Worm (Caenorhabditis elegans) whole organism, dauer: Measurements from ENCODE around the gene lars-1.

Experiments used
- unc-62 ChIP-seq: sonication (generic microtip); optimal IDR thresholded peaks from 2 replicates; lab custom pipeline; 2017; ENCODE audit warnings: missing biosample characterization, missing genetic modification reagents, missing genetic modification characterization

lars-1 gene

DNA sequence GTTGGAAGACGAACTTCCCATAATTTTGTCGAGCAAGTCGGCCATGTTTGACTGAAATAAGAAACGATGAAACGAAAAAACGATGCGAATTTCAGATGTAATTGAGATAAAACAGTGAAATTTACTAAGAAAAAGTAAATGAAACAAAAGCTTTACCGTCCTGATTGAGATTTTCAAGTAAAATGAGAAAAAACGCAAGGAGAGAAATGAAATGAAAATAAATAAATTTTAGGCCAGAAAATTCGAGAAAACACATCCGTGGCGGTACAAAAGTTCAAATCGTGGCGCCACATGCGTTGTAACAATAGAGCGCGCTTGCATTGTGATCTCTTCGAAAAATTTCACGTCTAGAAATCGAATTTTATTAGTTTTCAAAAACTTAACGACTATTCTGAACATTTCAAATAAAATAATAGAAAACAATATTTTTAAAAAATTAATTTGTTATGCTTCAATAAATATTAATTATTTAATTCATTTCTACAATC lies 10.4 kb downstream of the lars-1 start, which contains the start of the genes hrde-1 and C16C10.13:
Gene hrde-1, minus strand, starts transcription at position 51 of the 488 bp plus-strand sequence.
Gene C16C10.13, plus strand, starts transcription at position 332 of the 488 bp plus-strand sequence.
- TF ChIP-seq unc-62 (GFP tag; lab: Kevin White, UChicago) = no peak

DNA sequence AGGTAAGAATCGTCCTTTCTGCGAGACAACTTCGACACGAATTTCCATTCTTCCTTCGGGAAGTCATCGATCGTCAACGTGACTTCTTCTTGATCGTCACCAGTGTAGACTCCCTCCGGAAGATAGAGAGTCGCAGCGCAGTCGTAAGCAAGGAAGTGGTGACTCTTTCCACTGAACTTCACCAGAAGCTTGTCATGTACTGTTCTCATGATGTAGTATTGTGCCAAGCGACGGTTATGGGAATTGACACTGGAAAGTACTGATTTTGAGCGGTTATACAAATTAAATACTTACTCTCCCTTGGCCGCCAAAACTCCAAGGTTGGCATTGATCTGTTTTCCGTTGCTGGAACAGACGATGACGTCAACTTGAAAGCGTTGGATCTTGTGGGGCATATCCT lies 11.1 kb downstream of the lars-1 start:
- TF ChIP-seq unc-62 (GFP tag; lab: Kevin White, UChicago) = no peak

DNA sequence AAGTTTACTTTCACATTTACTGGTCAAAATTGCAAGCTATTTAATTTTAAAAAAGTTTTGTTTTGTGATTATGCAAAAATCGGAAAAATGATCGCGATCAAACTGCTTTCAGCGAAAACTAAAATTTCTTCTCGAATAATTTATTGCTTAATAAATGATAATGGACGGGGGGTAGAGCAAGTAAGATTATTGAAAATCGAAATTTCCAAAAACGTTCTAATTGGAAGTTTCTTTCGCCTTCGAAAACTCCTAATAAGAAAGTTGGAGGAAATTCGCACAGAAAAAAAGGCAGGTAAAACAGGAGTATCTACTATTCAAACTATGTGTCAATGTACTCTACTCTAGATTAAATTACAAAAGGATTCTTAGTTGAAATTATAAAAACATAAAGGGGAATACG lies 14.4 kb downstream of the lars-1 start:
- TF ChIP-seq unc-62 (GFP tag; lab: Kevin White, UChicago) = no peak

DNA sequence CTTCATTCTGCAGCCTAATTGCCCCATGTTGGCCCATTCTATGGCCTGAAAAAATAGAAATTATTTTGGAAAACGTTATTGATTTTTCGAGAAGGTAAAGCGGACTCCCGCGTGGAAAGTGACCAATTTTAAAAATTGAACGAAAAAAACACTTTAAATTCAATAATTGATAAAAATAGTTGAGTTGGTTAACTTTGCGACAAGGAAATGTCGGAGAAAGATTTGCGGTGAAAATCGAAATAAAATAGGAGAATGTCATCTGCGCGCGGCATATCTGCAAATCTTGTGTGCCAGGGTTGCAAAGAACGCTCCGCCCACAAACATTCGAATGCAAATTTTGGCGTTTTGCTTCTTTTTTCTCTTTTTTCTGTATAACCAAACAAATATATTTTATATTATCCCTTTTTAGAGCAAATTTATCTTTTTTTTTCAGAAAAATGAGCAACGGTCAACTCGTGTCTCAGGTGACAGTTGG lies 15.7 kb downstream of the lars-1 start, which contains the start of the genes rnf-121 and C16C10.4:
Gene rnf-121, minus strand, starts transcription at position 51 of the 475 bp plus-strand sequence.
Gene C16C10.4, plus strand, starts transcription at position 434 of the 475 bp plus-strand sequence.
- no peak for TF ChIP-seq unc-62 (GFP tag; lab: Kevin White, UChicago)

DNA sequence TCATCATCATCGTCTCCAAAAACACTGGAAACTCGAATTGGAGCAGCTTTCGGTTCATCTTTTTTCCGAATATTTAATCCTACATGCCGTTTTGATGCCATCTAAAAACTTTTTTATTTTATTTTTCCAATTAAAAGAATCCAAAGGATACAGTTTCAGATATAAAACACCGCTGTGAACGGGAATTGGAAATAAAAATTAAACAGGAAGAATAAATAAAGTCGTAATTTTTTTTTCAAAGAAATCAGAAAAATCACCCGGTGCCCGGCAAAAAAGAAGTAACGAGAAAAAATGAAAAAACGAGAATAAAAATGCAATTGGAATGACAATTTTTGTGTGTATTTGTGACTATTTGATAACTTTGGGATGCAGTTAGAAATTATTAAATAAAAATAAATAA lies 17.9 kb downstream of the lars-1 start, which contains the start of gene ccdc-55:
Gene ccdc-55, minus strand, starts transcription at position 101 of the 400 bp plus-strand sequence.
- no peak for TF ChIP-seq unc-62 (GFP tag; lab: Kevin White, UChicago)

DNA sequence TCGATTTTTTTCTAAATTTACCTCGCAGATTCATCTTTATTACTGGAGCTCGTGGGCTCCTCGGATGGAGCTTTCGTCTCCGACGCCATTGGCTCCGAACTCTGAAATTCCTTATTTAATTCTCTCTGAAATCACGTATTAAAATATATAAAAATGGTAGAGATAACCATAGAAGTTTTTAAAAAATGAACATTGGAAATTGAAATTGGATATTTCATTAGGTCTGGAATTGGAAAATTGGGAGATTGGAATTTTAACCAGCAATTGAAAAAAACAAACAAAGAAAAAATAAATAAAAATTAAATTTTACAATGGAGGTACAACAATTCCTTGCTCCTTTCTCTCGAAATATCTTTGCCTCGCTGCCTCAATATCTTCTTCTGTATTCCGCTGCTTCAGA lies 19.9 kb downstream of the lars-1 start, which contains the start of gene rnf-5:
Gene rnf-5, minus strand, starts transcription at position 101 of the 400 bp plus-strand sequence.
- TF ChIP-seq unc-62 (GFP tag; lab: Kevin White, UChicago) = no peak

DNA sequence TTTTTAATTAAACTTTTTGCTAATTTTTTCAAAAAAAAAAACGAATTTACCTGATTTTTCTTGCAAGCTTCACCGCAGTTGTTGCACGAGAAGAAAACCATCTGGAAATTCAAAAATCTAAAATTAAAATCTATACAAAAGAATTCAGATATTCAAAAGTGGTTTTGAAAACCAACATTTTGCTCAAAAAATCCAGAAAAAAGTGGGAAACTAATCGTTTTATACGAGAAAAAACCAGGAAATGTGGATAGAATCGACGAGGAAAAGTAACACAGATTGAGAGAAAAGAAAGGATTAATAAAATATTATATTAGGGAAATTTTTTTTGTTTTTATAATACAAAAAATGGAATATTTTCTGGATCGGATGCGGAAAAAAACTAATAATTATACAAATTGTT lies 22.5 kb downstream of the lars-1 start, which contains the start of gene C16C10.8:
Gene C16C10.8, minus strand, starts transcription at position 101 of the 400 bp plus-strand sequence.
- TF ChIP-seq unc-62 (GFP tag; lab: Kevin White, UChicago) = no peak

DNA sequence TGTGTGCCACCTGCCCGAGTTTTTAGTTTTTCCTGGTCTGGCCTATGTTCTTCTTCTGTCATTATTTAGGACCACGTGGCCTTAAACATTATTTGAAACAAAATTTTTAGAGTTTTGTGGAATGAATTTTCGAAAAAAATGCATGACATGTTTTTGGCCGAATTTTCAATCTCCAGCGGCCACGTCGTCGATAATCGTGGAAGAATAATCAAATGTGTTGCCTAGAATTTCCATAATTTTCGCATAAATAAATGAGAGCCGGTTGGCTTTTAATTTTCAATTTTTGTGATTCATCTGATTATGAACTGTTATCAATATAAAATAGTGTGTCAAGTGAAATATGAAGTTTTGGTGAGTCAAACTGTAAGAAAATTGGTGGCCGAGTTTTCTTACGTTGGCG lies 25.7 kb downstream of the lars-1 start, which contains the start of gene C01G12.16:
Gene C01G12.16, plus strand, starts transcription at position 301 of the 400 bp plus-strand sequence.
- no peak for TF ChIP-seq unc-62 (GFP tag; lab: Kevin White, UChicago)

DNA sequence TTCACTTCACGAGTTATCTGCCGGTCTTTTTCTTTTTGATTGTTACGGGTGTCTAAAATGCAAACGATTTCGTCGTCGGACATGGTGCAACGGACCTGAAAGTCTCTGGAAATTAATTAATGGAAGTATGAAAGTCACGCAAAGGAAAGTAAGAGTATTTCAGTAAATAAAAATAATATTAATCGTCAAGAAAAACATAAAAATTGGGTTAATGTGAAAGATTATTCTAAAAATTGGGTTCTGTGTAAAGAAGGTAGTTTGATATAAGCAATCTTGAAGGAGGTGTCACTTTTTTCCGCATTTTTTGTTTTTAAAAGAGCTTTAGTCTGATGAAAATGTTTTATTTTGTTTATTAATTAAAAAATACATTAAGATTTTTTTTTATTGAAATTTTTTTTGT lies 29.3 kb downstream of the lars-1 start, which contains the start of gene C16C10.9:
Gene C16C10.9, minus strand, starts transcription at position 101 of the 400 bp plus-strand sequence.
- no peak for TF ChIP-seq unc-62 (GFP tag; lab: Kevin White, UChicago)

DNA sequence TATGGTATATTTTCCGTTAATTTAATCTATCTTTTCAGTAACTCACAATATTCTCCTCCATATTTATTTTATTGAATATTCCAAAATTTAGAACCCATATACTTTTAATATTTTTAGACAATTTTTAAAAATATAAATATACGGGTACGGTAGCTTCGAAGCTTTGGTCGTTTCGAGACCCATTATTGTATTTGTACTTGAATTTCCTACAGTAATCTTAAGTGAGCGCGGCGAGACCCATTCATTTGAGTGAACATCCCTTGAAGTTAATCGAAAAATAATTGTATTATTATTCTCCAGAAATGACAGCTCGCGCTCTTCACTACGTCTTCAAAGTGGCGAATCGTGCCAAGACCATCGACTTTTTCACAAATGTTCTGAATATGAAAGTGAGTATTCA lies 33.3 kb downstream of the lars-1 start, which contains the start of gene glod-4:
Gene glod-4, plus strand, starts transcription at position 301 of the 400 bp plus-strand sequence.
- no peak for TF ChIP-seq unc-62 (GFP tag; lab: Kevin White, UChicago)

DNA sequence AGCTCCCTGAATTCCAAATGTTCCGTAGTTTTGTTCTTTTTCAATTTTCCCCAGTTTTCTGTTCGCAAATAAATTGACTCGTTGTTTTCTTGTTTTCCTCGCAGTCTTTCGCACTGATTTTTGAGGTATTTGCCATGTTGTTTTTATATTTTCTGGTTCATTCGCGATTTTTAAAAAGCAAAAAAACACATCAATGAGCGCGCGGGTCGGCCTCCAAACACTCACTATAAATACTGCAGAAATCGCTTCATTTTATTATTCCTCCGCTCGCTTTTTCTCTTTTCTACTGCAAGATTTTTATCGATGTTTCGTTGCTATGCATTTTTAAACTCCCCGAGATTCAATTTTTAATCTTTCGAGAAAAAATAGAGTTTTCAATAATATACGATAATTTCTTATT lies 33.8 kb downstream of the lars-1 start:
- TF ChIP-seq unc-62 (GFP tag; lab: Kevin White, UChicago) = no peak

DNA sequence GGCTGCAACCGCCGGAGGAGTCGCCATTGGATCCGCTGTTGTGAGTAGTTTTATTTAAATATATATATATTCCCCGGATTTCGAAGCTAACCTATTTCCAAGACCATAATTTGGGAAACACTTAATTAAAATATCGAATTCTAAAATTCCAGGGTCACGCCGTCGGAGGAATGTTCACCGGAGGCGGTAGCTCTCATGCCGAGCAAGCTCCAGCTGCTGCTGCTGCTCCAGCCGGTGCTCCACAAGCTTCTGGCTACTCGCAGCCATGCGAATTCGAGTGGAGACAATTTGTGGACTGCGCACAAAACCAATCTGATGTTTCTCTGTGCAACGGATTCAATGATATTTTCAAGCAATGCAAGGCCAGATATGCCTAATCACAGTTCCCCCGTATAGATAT lies 34.3 kb downstream of the lars-1 start:
- no peak for TF ChIP-seq unc-62 (GFP tag; lab: Kevin White, UChicago)

DNA sequence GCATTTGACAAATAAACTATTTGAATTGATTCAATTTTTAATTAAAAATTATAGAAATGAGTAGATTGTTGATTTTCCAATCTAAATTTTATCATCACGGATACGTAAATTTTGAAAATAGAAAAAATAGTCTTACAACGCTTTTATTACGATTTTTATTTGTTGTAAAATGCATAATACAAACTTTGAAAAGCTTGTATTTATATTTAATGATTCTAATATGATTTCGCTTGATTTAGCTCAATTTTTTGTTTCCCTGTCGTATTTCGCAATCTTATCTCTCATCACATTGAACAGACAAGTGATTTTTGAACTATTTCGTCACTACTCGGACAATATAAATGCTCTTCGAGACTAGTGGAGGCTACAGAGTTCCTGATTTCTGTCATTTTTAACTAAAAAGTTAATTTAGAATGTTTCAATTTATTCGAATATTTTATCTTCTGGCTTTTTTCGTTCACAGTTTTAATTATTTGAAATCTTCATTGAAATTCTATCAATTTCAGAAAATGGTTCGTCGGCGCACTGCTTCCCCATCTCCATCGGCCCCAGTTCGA lies 35.0 kb downstream of the lars-1 start, which contains the start of the genes wht-3 and har-1:
Gene wht-3, minus strand, starts transcription at position 51 of the 557 bp plus-strand sequence.
Gene har-1, plus strand, starts transcription at position 507 of the 557 bp plus-strand sequence.
- TF ChIP-seq unc-62 (GFP tag; lab: Kevin White, UChicago) = no peak

DNA sequence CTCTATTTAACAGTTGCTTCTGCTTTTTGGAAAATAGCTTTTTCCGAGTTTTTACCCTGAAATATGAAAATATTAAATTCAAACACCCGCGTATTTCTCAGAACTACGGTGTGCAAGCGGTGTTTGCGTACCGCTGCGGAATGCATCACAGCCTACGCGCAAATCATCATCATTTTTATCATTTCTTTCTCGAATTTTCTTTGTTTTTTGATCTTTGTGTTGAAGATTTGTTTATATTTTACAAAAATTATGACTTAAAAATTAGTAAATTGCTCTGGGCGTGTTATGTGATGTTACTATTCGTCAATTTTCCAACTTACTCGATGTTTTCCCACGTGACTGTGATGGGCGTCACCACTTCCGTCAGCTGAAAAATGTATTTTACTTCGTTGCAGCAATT lies 35.7 kb downstream of the lars-1 start:
- no peak for TF ChIP-seq unc-62 (GFP tag; lab: Kevin White, UChicago)

DNA sequence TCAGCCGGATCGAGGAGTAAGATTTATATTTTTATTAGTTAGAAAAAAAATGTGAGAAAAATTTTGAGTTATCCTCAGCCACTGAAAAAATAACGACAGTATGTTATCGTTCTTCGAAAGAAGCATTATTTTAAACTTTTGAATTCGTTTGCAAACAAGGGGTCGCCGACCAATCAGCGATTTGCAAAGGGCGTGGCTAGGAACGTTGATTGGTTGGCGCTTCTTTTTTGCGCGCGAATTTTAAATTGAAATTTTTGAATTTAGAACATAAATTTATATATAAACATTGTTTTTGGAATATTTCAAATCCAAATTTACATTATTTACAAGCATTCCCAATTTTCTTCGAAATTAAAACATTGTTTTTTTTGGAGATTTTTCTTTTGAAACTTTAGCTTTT lies 43.4 kb downstream of the lars-1 start:
- no peak for TF ChIP-seq unc-62 (GFP tag; lab: Kevin White, UChicago)

DNA sequence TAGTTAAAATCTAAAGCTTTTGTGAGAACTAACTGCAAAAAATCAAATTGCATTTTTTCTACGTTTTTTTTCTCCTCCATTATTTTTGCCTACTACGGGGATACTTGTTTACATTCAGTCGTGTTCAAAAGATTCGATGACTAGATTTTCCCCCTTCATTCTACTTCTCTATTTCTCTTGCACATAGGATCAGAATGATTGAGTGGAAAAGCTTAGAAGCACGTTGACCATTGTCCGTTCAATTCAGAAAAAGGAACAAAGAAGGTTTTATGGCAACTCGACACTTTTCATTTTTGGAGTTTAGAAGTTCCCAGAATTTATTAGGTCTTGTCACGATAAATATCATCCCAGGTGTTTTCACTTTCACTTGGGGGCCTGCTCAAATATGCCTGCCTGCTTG lies 49.4 kb downstream of the lars-1 start:
- no peak for TF ChIP-seq unc-62 (GFP tag; lab: Kevin White, UChicago)
